Worm (Caenorhabditis elegans): ENCODE data around the gene T07A9.15.
A peak's percentile ranks its signal among the peaks of the same experiment; 100 is the strongest.

T07A9.15 gene

ce11 chrIV:366406-366805 is 26.9 kb downstream of the T07A9.15 start (continued):
- TF ChIP-seq dmd-4 (tag; optimal IDR thresholded peaks at IDR 0.05; ENCODE audit: borderline replicate concordance) = no peak
- no peak for TF ChIP-seq T23F11.4 (GFP tag; optimal IDR thresholded peaks at IDR 0.05)
- no peak for TF ChIP-seq rnt-1 (tag; optimal IDR thresholded peaks at IDR 0.05)
- no peak for TF ChIP-seq F13H6.1 (tag; optimal IDR thresholded peaks at IDR 0.05)
- TF ChIP-seq unc-42 (tag; optimal IDR thresholded peaks at IDR 0.05) = peak; percentile 53
- no peak for TF ChIP-seq hlh-15 (tag; optimal IDR thresholded peaks at IDR 0.05)
- TF ChIP-seq odd-2 (tag; optimal IDR thresholded peaks at IDR 0.05) = no peak
- TF ChIP-seq hlh-30 (tag; optimal IDR thresholded peaks at IDR 0.05; ENCODE audit: insufficient read depth) = no peak
- no peak for TF ChIP-seq ttx-3 (tag; optimal IDR thresholded peaks at IDR 0.05)

- TF ChIP-seq unc-55 (GFP tag; optimal IDR thresholded peaks at IDR 0.05) (peak; percentile 11), ceh-18 (tag; optimal IDR thresholded peaks at IDR 0.05) (peak; percentile 16), npax-4 (tag; optimal IDR thresholded peaks at IDR 0.05) (no peak), tbx-7 (tag; optimal IDR thresholded peaks at IDR 0.05) (no peak), hlh-30 (tag; optimal IDR thresholded peaks at IDR 0.05; ENCODE audit: insufficient read depth) (peak; percentile 28), ets-4 (tag; optimal IDR thresholded peaks at IDR 0.05) (no peak)
Measured at ce11 chrIV:364983-365382, 28.4 kb downstream of the T07A9.15 start.

- TF ChIP-seq ttx-3 (tag; optimal IDR thresholded peaks at IDR 0.05) (no peak), ceh-24 (tag; optimal IDR thresholded peaks at IDR 0.05) (no peak), ceh-45 (GFP tag; IDR thresholded peaks at IDR 0.05) (no peak), rnt-1 (tag; optimal IDR thresholded peaks at IDR 0.05) (no peak), nfya-1 (tag; optimal IDR thresholded peaks at IDR 0.05) (no peak), che-1 (tag; optimal IDR thresholded peaks at IDR 0.05) (no peak), unc-42 (tag; optimal IDR thresholded peaks at IDR 0.05) (no peak), ahr-1 (tag; optimal IDR thresholded peaks at IDR 0.05) (no peak), ceh-14 (tag; optimal IDR thresholded peaks at IDR 0.05) (no peak), syd-9 (tag; optimal IDR thresholded peaks at IDR 0.05) (no peak), unc-55 (GFP tag; optimal IDR thresholded peaks at IDR 0.05) (no peak)
Measured at ce11 chrIV:343279-343678, 50.1 kb downstream of the T07A9.15 start.
